Worm (Caenorhabditis elegans) whole organism, young adult: ENCODE measurements around the gene W02A2.8.

Source experiments
- B0035.1 ChIP-seq: sonication (generic microtip); optimal IDR thresholded peaks from 2 replicates; lab custom pipeline; 2016; ENCODE audit warnings: missing genetic modification characterization, mild to moderate bottlenecking, missing compliant biosample characterization, missing genotype, missing genetic modification reagents
- B0336.3 ChIP-seq: fragments of 200-800 bp; sonication (Bioruptor generic); IDR thresholded peaks from 2 replicates; pipeline ENCODE4 v1.3.6; 2022; ENCODE audit warnings: missing genetic modification characterization, missing compliant biosample characterization
- F10E7.11 ChIP-seq: sonication (generic microtip); optimal IDR thresholded peaks from 2 replicates; lab custom pipeline; 2017; ENCODE audit warnings: mild to moderate bottlenecking, missing genetic modification characterization, moderate library complexity, missing compliant biosample characterization
- F23B12.7 ChIP-seq: sonication (generic microtip); optimal IDR thresholded peaks from 2 replicates; lab custom pipeline; 2017; ENCODE audit warnings: missing genetic modification characterization, mild to moderate bottlenecking, missing compliant biosample characterization, antibody characterized with exemption, moderate library complexity; ENCODE audit not compliant: insufficient read depth
- F33H1.4 ChIP-seq: fragments of 200-800 bp; sonication (Bioruptor generic); IDR thresholded peaks from 2 replicates; pipeline ENCODE4 v1.3.6; 2022; ENCODE audit warnings: missing genetic modification reagents, missing genetic modification characterization, missing compliant biosample characterization
- F52B5.7 ChIP-seq: sonication (generic microtip); optimal IDR thresholded peaks from 2 replicates; lab custom pipeline; 2016; ENCODE audit warnings: mild to moderate bottlenecking, missing genetic modification characterization, missing compliant biosample characterization
- F57C9.4 ChIP-seq: sonication (generic microtip); optimal IDR thresholded peaks from 2 replicates; lab custom pipeline; 2017; ENCODE audit warnings: mild to moderate bottlenecking, missing genetic modification characterization, missing compliant biosample characterization
- T26A5.8 ChIP-seq: sonication (generic microtip); optimal IDR thresholded peaks from 2 replicates; lab custom pipeline; 2016; ENCODE audit warnings: missing genetic modification characterization, missing compliant biosample characterization
- Y53F4B.3 ChIP-seq: fragments of 200-800 bp; sonication (Bioruptor generic); IDR thresholded peaks from 2 replicates; pipeline ENCODE4 v1.3.6; 2022; ENCODE audit warnings: missing genetic modification reagents, missing genetic modification characterization, missing compliant biosample characterization
- Y53G8AR.9 ChIP-seq: fragments of 200-800 bp; sonication (Bioruptor generic); conservative IDR thresholded peaks from 2 replicates; pipeline ENCODE4 v1.3.6; 2022; ENCODE audit warnings: missing genetic modification reagents, missing genetic modification characterization, missing compliant biosample characterization
- ama-1 ChIP-seq, 3 experiments: fragments of 150-350 bp in 1 of 3; sonication (generic microtip) in 2 of 3; optimal IDR thresholded peaks; 2 replicates each; lab custom pipeline; 2014 to 2018; ENCODE audit warnings: missing biosample characterization in 2 of 3, missing genetic modification characterization in 2 of 3, missing genetic modification reagents in 2 of 3
- attf-5 ChIP-seq: fragments of 200-800 bp; sonication (Bioruptor generic); optimal IDR thresholded peaks from 2 replicates; lab custom pipeline; 2018; ENCODE audit warnings: mild to moderate bottlenecking, missing genetic modification characterization, missing compliant biosample characterization
- attf-6 ChIP-seq: fragments of 200-800 bp; sonication (Bioruptor generic); IDR thresholded peaks from 2 replicates; pipeline ENCODE4 v1.3.6; 2022; ENCODE audit warnings: missing genetic modification reagents, missing genetic modification characterization, missing compliant biosample characterization
- bed-2 ChIP-seq: fragments of 200-800 bp; sonication (Bioruptor generic); IDR thresholded peaks from 2 replicates; pipeline ENCODE4 v1.3.6; 2022; ENCODE audit warnings: missing genetic modification reagents, missing genetic modification characterization, missing compliant biosample characterization
- cebp-1 ChIP-seq, 2 experiments: fragments of 200-800 bp in 1 of 2; sonication (Bioruptor generic) in 1 of 2; sonication (generic microtip) in 1 of 2; IDR thresholded peaks in 1 of 2; optimal IDR thresholded peaks in 1 of 2; 2 replicates each; pipeline versions ENCODE4 v1.3.6 to Lab custom; 2017 to 2022; ENCODE audit warnings: missing compliant biosample characterization in 2 of 2, missing genetic modification characterization in 2 of 2, mild to moderate bottlenecking in 1 of 2, missing genetic modification reagents in 1 of 2, moderate library complexity in 1 of 2
- ceh-27 ChIP-seq: fragments of 200-800 bp; sonication (Bioruptor generic); optimal IDR thresholded peaks from 2 replicates; lab custom pipeline; 2018; ENCODE audit warnings: mild to moderate bottlenecking, missing genetic modification characterization, moderate library complexity, missing compliant biosample characterization
- ceh-40 ChIP-seq: fragments of 200-800 bp; sonication (Bioruptor generic); IDR thresholded peaks from 2 replicates; pipeline ENCODE4 v1.3.6; 2022; ENCODE audit warnings: missing genetic modification characterization, missing compliant biosample characterization
- ceh-58 ChIP-seq: fragments of 200-800 bp; sonication (Bioruptor generic); IDR thresholded peaks from 2 replicates; pipeline ENCODE4 v1.3.6; 2022; ENCODE audit warnings: missing genetic modification characterization, missing compliant biosample characterization
- chd-7 ChIP-seq: sonication (generic microtip); optimal IDR thresholded peaks from 2 replicates; lab custom pipeline; 2016; ENCODE audit warnings: mild to moderate bottlenecking, missing genetic modification characterization, moderate library complexity, missing compliant biosample characterization
- die-1 ChIP-seq: sonication (generic microtip); optimal IDR thresholded peaks from 2 replicates; lab custom pipeline; 2016; ENCODE audit warnings: missing genotype, mild to moderate bottlenecking, missing genetic modification characterization, missing compliant biosample characterization
- dox-1 ChIP-seq: fragments of 200-800 bp; sonication (Bioruptor generic); IDR thresholded peaks from 2 replicates; pipeline ENCODE4 v1.3.6; 2022; ENCODE audit warnings: missing genetic modification reagents, missing genetic modification characterization, missing compliant biosample characterization
- dpff-1 ChIP-seq: sonication (generic microtip); optimal IDR thresholded peaks from 2 replicates; lab custom pipeline; 2017; ENCODE audit warnings: mild to moderate bottlenecking, missing genetic modification characterization, missing compliant biosample characterization
- dpl-1 ChIP-seq: fragments of 150-350 bp; optimal IDR thresholded peaks from 2 replicates; lab custom pipeline; 2014; ENCODE audit warnings: missing biosample characterization, missing genetic modification reagents, missing genetic modification characterization
- gei-17 ChIP-seq: fragments of 200-800 bp; sonication (Bioruptor generic); optimal IDR thresholded peaks from 2 replicates; lab custom pipeline; 2018; ENCODE audit warnings: mild to moderate bottlenecking, missing genetic modification characterization, missing compliant biosample characterization
- hlh-12 ChIP-seq: sonication (generic microtip); optimal IDR thresholded peaks from 2 replicates; lab custom pipeline; 2016; ENCODE audit warnings: missing genetic modification characterization, missing compliant biosample characterization
- lin-35 ChIP-seq, 3 experiments: fragments of 150-350 bp in 2 of 3; sonication (generic microtip) in 1 of 3; optimal IDR thresholded peaks; 2 replicates each; lab custom pipeline; 2014 to 2018; ENCODE audit warnings: missing biosample characterization in 3 of 3, missing genetic modification characterization in 3 of 3, missing genetic modification reagents in 3 of 3
- lin-54 ChIP-seq: fragments of 200-800 bp; sonication (Bioruptor generic); optimal IDR thresholded peaks from 2 replicates; lab custom pipeline; 2018; ENCODE audit warnings: mild to moderate bottlenecking, missing genetic modification characterization, missing compliant biosample characterization
- lsy-27 ChIP-seq: sonication (generic microtip); optimal IDR thresholded peaks from 2 replicates; lab custom pipeline; 2017; ENCODE audit warnings: missing genetic modification characterization, mild to moderate bottlenecking, missing compliant biosample characterization, antibody characterized with exemption, missing genotype, borderline replicate concordance; ENCODE audit not compliant: insufficient read depth
- madf-10 ChIP-seq: sonication (generic microtip); optimal IDR thresholded peaks from 2 replicates; lab custom pipeline; 2016; ENCODE audit warnings: mild to moderate bottlenecking, missing genetic modification characterization, missing compliant biosample characterization
- madf-3 ChIP-seq: fragments of 200-800 bp; sonication (Bioruptor generic); IDR thresholded peaks from 2 replicates; pipeline ENCODE4 v1.3.6; 2022; ENCODE audit warnings: missing genetic modification reagents, missing genetic modification characterization, missing compliant biosample characterization
- madf-6 ChIP-seq: fragments of 200-800 bp; sonication (Bioruptor generic); IDR thresholded peaks from 2 replicates; pipeline ENCODE4 v1.3.6; 2022; ENCODE audit warnings: missing genetic modification reagents, missing genetic modification characterization, missing compliant biosample characterization
- mcd-1 ChIP-seq: fragments of 200-800 bp; sonication (Bioruptor generic); IDR thresholded peaks from 2 replicates; pipeline ENCODE4 v1.3.6; 2022; ENCODE audit warnings: missing genetic modification reagents, missing genetic modification characterization, missing compliant biosample characterization
- mel-28 ChIP-seq: sonication (generic microtip); optimal IDR thresholded peaks from 2 replicates; lab custom pipeline; 2016; ENCODE audit warnings: borderline replicate concordance, mild to moderate bottlenecking, missing genetic modification characterization, missing compliant biosample characterization
- nfya-1 ChIP-seq: sonication (generic microtip); optimal IDR thresholded peaks from 2 replicates; lab custom pipeline; 2017; ENCODE audit warnings: antibody characterized with exemption, missing compliant biosample characterization, missing genetic modification characterization, borderline replicate concordance; ENCODE audit not compliant: insufficient read depth
- nfya-2 ChIP-seq: fragments of 200-800 bp; sonication (Bioruptor generic); IDR thresholded peaks from 2 replicates; pipeline ENCODE4 v1.3.6; 2022; ENCODE audit warnings: missing genetic modification reagents, missing genetic modification characterization, missing compliant biosample characterization
- pbrm-1 ChIP-seq: fragments of 200-800 bp; sonication (Bioruptor generic); IDR thresholded peaks from 2 replicates; pipeline ENCODE4 v1.3.6; 2022; ENCODE audit warnings: missing genetic modification reagents, missing genetic modification characterization, missing compliant biosample characterization
- pha-4 ChIP-seq: fragments of 150-350 bp; sonication (generic microtip); optimal IDR thresholded peaks from 2 replicates; lab custom pipeline; 2014; ENCODE audit warnings: missing biosample characterization, missing genetic modification reagents, missing genetic modification characterization
- rpc-1 ChIP-seq, 2 experiments: fragments of 150-350 bp in 1 of 2; sonication (generic microtip) in 1 of 2; optimal IDR thresholded peaks; 2 replicates each; lab custom pipeline; 2014 to 2018; ENCODE audit warnings: missing biosample characterization in 1 of 2, missing genetic modification characterization in 1 of 2, missing genetic modification reagents in 1 of 2, missing genotype in 1 of 2
- sea-2 ChIP-seq: fragments of 200-800 bp; sonication (Bioruptor generic); IDR thresholded peaks from 2 replicates; pipeline ENCODE4 v1.3.6; 2022; ENCODE audit warnings: missing genetic modification characterization, missing compliant biosample characterization
- snpc-1.3 ChIP-seq: sonication (generic microtip); optimal IDR thresholded peaks from 2 replicates; lab custom pipeline; 2017; ENCODE audit warnings: missing genetic modification characterization, mild to moderate bottlenecking, missing compliant biosample characterization, antibody characterized with exemption, moderate library complexity, missing genotype, missing genetic modification reagents; ENCODE audit not compliant: insufficient read depth
- snpc-3.4 ChIP-seq: sonication (generic microtip); optimal IDR thresholded peaks from 2 replicates; lab custom pipeline; 2017; ENCODE audit warnings: missing genetic modification characterization, mild to moderate bottlenecking, missing compliant biosample characterization, antibody characterized with exemption, moderate library complexity, missing genotype, missing genetic modification reagents
- sptf-2 ChIP-seq: fragments of 200-800 bp; sonication (Bioruptor generic); optimal IDR thresholded peaks from 2 replicates; lab custom pipeline; 2018; ENCODE audit warnings: mild to moderate bottlenecking, missing genetic modification characterization, missing compliant biosample characterization
- tbp1 ChIP-seq: fragments of 200-800 bp; sonication (Bioruptor generic); optimal IDR thresholded peaks from 2 replicates; lab custom pipeline; 2018; ENCODE audit warnings: mild to moderate bottlenecking, missing genetic modification characterization, missing compliant biosample characterization
- unc-130 ChIP-seq: sonication (generic microtip); optimal IDR thresholded peaks from 2 replicates; lab custom pipeline; 2016; ENCODE audit warnings: missing genetic modification reagents, missing genetic modification characterization, missing compliant biosample characterization
- zim-3 ChIP-seq: sonication (generic microtip); optimal IDR thresholded peaks from 2 replicates; lab custom pipeline; 2017; ENCODE audit warnings: mild to moderate bottlenecking, missing genetic modification characterization, moderate library complexity, missing compliant biosample characterization
- ztf-22 ChIP-seq: fragments of 200-800 bp; sonication (Bioruptor generic); optimal IDR thresholded peaks from 2 replicates; lab custom pipeline; 2018; ENCODE audit warnings: mild to moderate bottlenecking, missing genetic modification characterization, moderate library complexity, missing compliant biosample characterization
- ztf-26 ChIP-seq: sonication (generic microtip); optimal IDR thresholded peaks from 2 replicates; lab custom pipeline; 2017; ENCODE audit warnings: missing genetic modification characterization, missing compliant biosample characterization

The W02A2.8 gene

ce11 chrIV:13386043-13386442, 27.7 kb upstream of the W02A2.8 start, which contains the start of the genes Y62E10A.20, Y62E10A.23 and mdt-9 (continued):
- TF ChIP-seq dox-1 (peak; percentile 59), pha-4 (tag; lab: Kevin White, UChicago) (no peak), mcd-1 (GFP tag; lab: Robert Waterston, UW) (peak; percentile 91), Y53F4B.3 (GFP tag; lab: Robert Waterston, UW) (no peak), ceh-27 (peak; percentile 25), madf-3 (GFP tag; lab: Robert Waterston, UW) (0 out of 2 replicates have a peak, but pooled peaks have one; percentile 43), rpc-1 (optimal IDR thresholded peaks at IDR 0.05; lab: Kevin White, UChicago) (peak; percentile 39), rpc-1 (tag; optimal IDR thresholded peaks at IDR 0.05; lab: Kevin White, UChicago) (no peak), lsy-27 (tag; lab: Kevin White, UChicago) (no peak), die-1 (tag; lab: Kevin White, UChicago) (no peak), cebp-1 (GFP tag; IDR thresholded peaks at IDR 0.05; lab: Robert Waterston, UW) (no peak), cebp-1 (tag; optimal IDR thresholded peaks at IDR 0.05; lab: Kevin White, UChicago) (peak; percentile 45), ama-1 (optimal IDR thresholded peaks at IDR 0.05; lab: Kevin White, UChicago) (no peak), ama-1 (GFP tag; optimal IDR thresholded peaks at IDR 0.05; lab: Kevin White, UChicago) (no peak), nfya-2 (GFP tag; lab: Robert Waterston, UW) (no peak), B0336.3 (GFP tag; lab: Robert Waterston, UW) (no peak), hlh-12 (tag; lab: Kevin White, UChicago) (no peak), madf-6 (GFP tag; lab: Robert Waterston, UW) (peak; percentile 51; the same call in 1 of the 2 replicates), bed-2 (GFP tag; lab: Robert Waterston, UW) (no peak), F23B12.7 (tag; lab: Kevin White, UChicago) (peak; percentile 41), dpl-1 (GFP tag; lab: Kevin White, UChicago) (peak; percentile 49), B0035.1 (tag; lab: Kevin White, UChicago) (no peak), F57C9.4 (tag; lab: Kevin White, UChicago) (no peak), chd-7 (tag; lab: Kevin White, UChicago) (no peak), F33H1.4 (peak; percentile 46), snpc-1.3 (peak; percentile 45), nfya-1 (no peak), T26A5.8 (tag; lab: Kevin White, UChicago) (no peak), mel-28 (tag; lab: Kevin White, UChicago) (no peak), lin-54 (GFP tag; lab: Kevin White, UChicago) (peak; percentile 29), gei-17 (GFP tag; lab: Kevin White, UChicago) (no peak), zim-3 (tag; lab: Kevin White, UChicago) (no peak), attf-6 (GFP tag; lab: Robert Waterston, UW) (peak; percentile 46; the same call in 1 of the 2 replicates), tbp1 (GFP tag; lab: Kevin White, UChicago) (peak; percentile 42), sea-2 (GFP tag; lab: Robert Waterston, UW) (no peak), madf-10 (no peak), ztf-22 (no peak), lin-35 (GFP tag; optimal IDR thresholded peaks at IDR 0.05; lab: Kevin White, UChicago) (peak in 1 of 3 experiments; percentile 73), sptf-2 (no peak), ceh-58 (no peak), ztf-26 (tag; lab: Kevin White, UChicago) (no peak), F10E7.11 (no peak), F52B5.7 (tag; lab: Kevin White, UChicago) (no peak), attf-5 (GFP tag; lab: Kevin White, UChicago) (peak; percentile 74), ceh-40 (GFP tag; lab: Robert Waterston, UW) (no peak), pbrm-1 (GFP tag; lab: Robert Waterston, UW) (no peak), dpff-1 (tag; lab: Kevin White, UChicago) (no peak), unc-130 (GFP tag; lab: Kevin White, UChicago) (peak; percentile 50), Y53G8AR.9 (GFP tag; lab: Robert Waterston, UW) (no peak), snpc-3.4 (tag; lab: Kevin White, UChicago) (peak; percentile 3)
